Worm (Caenorhabditis elegans): Measurements from ENCODE around the gene ints-9.

DNA sequence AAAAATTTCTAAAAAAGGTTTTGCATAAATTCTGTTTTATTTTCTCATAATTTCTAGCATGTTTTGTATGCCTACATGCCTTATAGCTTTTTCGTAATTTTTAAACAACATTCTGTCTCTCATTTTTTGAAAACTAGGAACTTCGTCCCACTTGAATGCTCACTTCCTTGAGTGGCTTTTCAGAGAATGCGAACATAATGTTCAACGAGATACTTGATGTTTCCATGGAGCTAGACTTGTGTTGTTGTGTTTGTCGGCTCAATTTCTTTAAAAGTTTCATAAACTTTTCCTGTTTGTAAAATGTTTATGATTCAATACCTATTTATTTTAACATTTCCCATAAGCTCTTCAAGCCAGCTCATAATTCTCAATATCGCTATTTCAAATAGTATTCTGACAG lies 29.3 kb downstream of the ints-9 start, which contains the start of gene clec-213:
- no peak for TF ChIP-seq ztf-23 (GFP tag; IDR thresholded peaks at IDR 0.05)
- TF ChIP-seq flt-1 (GFP tag; IDR thresholded peaks at IDR 0.05) = no peak
